Fruit fly (Drosophila melanogaster): Measurements from ENCODE around the gene per.

The per gene

dm6 chrX:2742067-2742466 is 56.7 kb downstream of the per start (continued):
- no peak for TF ChIP-seq Mrtf (GFP tag; IDR thresholded peaks at IDR 0.05)
- no peak for TF ChIP-seq CG4424 (GFP tag; optimal IDR thresholded peaks at IDR 0.05)
- TF ChIP-seq chm (GFP tag; IDR thresholded peaks at IDR 0.05): no peak
- no peak for TF ChIP-seq Nf-YC (tag; optimal IDR thresholded peaks at IDR 0.05)
- no peak for TF ChIP-seq pan (optimal IDR thresholded peaks at IDR 0.05)
- TF ChIP-seq pan (GFP tag; optimal IDR thresholded peaks at IDR 0.05 in 1 of 2, IDR thresholded peaks at IDR 0.05 in 1 of 2): no peak

Data from whole organism, embryonic.